Worm (Caenorhabditis elegans) whole organism, mixed stage, embryonic: ENCODE data around the gene pqn-73.

Experiments used
- M03D4.4 ChIP-seq: sonication (generic microtip); optimal IDR thresholded peaks from 2 replicates; lab custom pipeline; 2017; ENCODE audit warnings: mild to moderate bottlenecking, missing genetic modification characterization, missing compliant biosample characterization
- blmp-1 ChIP-seq: fragments of 150-350 bp; optimal IDR thresholded peaks from 2 replicates; lab custom pipeline; 2014; ENCODE audit warnings: missing biosample characterization, missing genetic modification characterization
- elt-1 ChIP-seq: sonication (generic microtip); optimal IDR thresholded peaks from 2 replicates; lab custom pipeline; 2017; ENCODE audit warnings: missing genetic modification characterization, mild to moderate bottlenecking, missing compliant biosample characterization, antibody characterized with exemption, moderate library complexity, borderline replicate concordance; ENCODE audit not compliant: insufficient read depth
- ham-2 ChIP-seq: fragments of 200-800 bp; sonication (Bioruptor generic); optimal IDR thresholded peaks from 2 replicates; lab custom pipeline; 2018; ENCODE audit warnings: mild to moderate bottlenecking, missing genetic modification characterization, missing compliant biosample characterization
- lin-13 ChIP-seq: fragments of 150-350 bp; optimal IDR thresholded peaks from 2 replicates; lab custom pipeline; 2014; ENCODE audit warnings: missing biosample characterization, missing genetic modification characterization
- mab-5 ChIP-seq: fragments of 150-350 bp; optimal IDR thresholded peaks from 2 replicates; lab custom pipeline; 2014; ENCODE audit warnings: missing biosample characterization, missing genetic modification characterization
- mep-1 ChIP-seq: fragments of 150-350 bp; optimal IDR thresholded peaks from 2 replicates; lab custom pipeline; 2017; ENCODE audit warnings: missing biosample characterization, missing genetic modification reagents, missing genetic modification characterization, inconsistent platforms
- nhr-12 ChIP-seq: fragments of 150-350 bp; optimal IDR thresholded peaks from 2 replicates; lab custom pipeline; 2014; ENCODE audit warnings: missing biosample characterization, missing genetic modification characterization
- unc-120 ChIP-seq: sonication (generic microtip); optimal IDR thresholded peaks from 2 replicates; lab custom pipeline; 2017; ENCODE audit warnings: missing genetic modification characterization, missing compliant biosample characterization; ENCODE audit not compliant: poor library complexity, severe bottlenecking
- unc-62 ChIP-seq: fragments of 150-350 bp; optimal IDR thresholded peaks from 2 replicates; lab custom pipeline; 2014; ENCODE audit warnings: missing biosample characterization, missing genetic modification reagents, missing genetic modification characterization

DNA sequence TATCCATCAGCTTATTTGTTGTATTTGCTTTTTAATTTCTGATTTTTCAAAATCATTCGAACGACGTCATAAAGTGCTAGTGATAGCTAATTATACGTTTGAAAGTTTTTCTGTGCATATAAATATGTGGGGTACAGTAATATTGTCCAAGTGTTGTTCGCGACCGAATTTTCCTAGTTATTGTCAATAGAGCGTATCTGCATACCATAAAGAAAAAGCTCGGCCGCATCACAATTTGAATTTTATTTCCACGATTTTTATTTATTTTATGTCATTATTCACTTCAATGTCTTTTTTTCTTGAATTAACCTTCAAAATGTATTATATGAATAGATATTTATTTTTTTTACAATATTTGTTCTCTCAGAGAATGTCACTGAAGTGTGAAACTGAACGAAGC, 23.7 kb upstream of the pqn-73 start, which contains the start of gene rnh-2:
- TF ChIP-seq mab-5 (tag; lab: Kevin White, UChicago) (no peak), ham-2 (GFP tag; lab: Kevin White, UChicago) (no peak), mep-1 (peak; percentile 47), nhr-12 (tag; lab: Kevin White, UChicago) (no peak), lin-13 (no peak), unc-62 (GFP tag; lab: Kevin White, UChicago) (no peak), unc-120 (tag; lab: Kevin White, UChicago) (no peak), elt-1 (no peak), M03D4.4 (tag; lab: Kevin White, UChicago) (no peak), blmp-1 (no peak)
